Worm (Caenorhabditis elegans): ENCODE measurements around the gene F41E6.7.

DNA sequence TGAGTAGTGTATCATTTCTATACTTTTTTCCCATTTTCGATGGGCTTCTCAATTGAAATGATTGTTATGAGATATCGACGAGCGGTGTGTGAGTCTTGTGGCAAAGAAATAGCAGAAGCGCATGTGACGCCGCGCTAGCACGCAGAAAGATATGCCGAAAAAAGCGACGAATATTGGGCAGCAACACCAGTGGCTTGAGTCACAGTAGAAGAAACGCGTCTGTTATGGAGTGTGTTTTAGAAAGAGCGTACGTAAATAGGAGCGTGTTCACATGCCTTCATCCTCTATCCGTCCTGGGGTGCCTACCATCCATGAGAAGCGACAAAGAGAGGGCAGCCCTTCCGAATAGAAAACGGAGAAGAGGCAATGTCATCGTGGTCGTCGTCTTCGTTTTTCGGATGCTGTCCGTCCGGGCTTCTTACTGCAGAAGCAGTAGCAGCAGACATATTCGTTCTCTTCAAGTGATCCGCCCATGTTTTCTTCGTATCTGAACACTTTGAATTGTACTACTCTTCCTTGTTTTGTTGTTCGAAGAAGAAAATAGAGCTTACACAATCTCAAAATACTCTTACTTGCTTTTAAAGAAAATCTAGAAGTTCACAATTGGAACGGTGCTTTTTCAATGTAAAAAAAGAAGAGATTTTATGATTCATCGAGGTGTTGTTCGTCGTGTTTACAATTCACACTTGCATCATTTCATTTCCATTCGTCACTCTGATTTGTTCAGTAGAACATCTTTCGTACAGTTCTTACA lies 10.9 kb upstream of the F41E6.7 start:
- no peak for TF ChIP-seq F26F4.8 (GFP tag; conservative IDR thresholded peaks at IDR 0.05)
- no peak for TF ChIP-seq aly-2 (tag; optimal IDR thresholded peaks at IDR 0.05)
- no peak for TF ChIP-seq F44E2.7 (GFP tag; IDR thresholded peaks at IDR 0.05)
- no peak for TF ChIP-seq jun-1 (tag; optimal IDR thresholded peaks at IDR 0.05)
